Fruit fly (Drosophila melanogaster) whole organism, prepupa: ENCODE measurements around the gene CG9672.
A peak's percentile ranks its signal among the peaks of the same experiment; 100 is the strongest.

Experiments
- Blimp-1 ChIP-seq: fragments of 200-800 bp; sonication (Bioruptor generic); optimal IDR thresholded peaks from 3 replicates; lab custom pipeline; 2017; ENCODE audit warnings: missing biosample characterization, missing genetic modification characterization, mild to moderate bottlenecking, moderate library complexity, missing genetic modification reagents
- CG10631 ChIP-seq: fragments of 200-800 bp; sonication (Bioruptor generic); optimal IDR thresholded peaks from 2 replicates; lab custom pipeline; 2016; ENCODE audit warnings: missing biosample characterization, missing genetic modification characterization
- CG10669 ChIP-seq: fragments of 200-800 bp; sonication (Bioruptor generic); optimal IDR thresholded peaks from 3 replicates; lab custom pipeline; 2018; ENCODE audit warnings: missing biosample characterization, mild to moderate bottlenecking, missing genetic modification characterization, moderate library complexity
- CG11902 ChIP-seq: fragments of 200-800 bp; sonication (Bioruptor generic); optimal IDR thresholded peaks from 3 replicates; lab custom pipeline; 2016; ENCODE audit warnings: missing biosample characterization, missing genetic modification characterization
- CG15336 ChIP-seq: fragments of 200-800 bp; sonication (Bioruptor generic); IDR thresholded peaks from 2 replicates; pipeline ENCODE4 v1.3.6; 2022; ENCODE audit warnings: missing biosample characterization, missing genetic modification characterization
- CG3032 ChIP-seq: fragments of 200-800 bp; optimal IDR thresholded peaks from 2 replicates; lab custom pipeline; 2019; ENCODE audit warnings: missing biosample characterization, mild to moderate bottlenecking, missing genetic modification characterization, moderate library complexity
- CG31627 ChIP-seq: fragments of 200-800 bp; sonication (Bioruptor generic); optimal IDR thresholded peaks from 3 replicates; lab custom pipeline; 2016; ENCODE audit warnings: missing biosample characterization, missing genetic modification characterization
- CG32006 ChIP-seq: fragments of 200-800 bp; sonication (Bioruptor generic); optimal IDR thresholded peaks from 3 replicates; lab custom pipeline; 2017; ENCODE audit warnings: missing biosample characterization, mild to moderate bottlenecking, missing genetic modification characterization
- CG34406 ChIP-seq: fragments of 200-800 bp; sonication (Bioruptor generic); optimal IDR thresholded peaks from 3 replicates; lab custom pipeline; 2016; ENCODE audit warnings: missing biosample characterization, missing genetic modification characterization
- CG4318 ChIP-seq: fragments of 200-800 bp; sonication (Bioruptor generic); optimal IDR thresholded peaks from 3 replicates; lab custom pipeline; 2017; ENCODE audit warnings: missing biosample characterization, mild to moderate bottlenecking, missing genetic modification characterization
- CG6808 ChIP-seq: fragments of 200-800 bp; sonication (Bioruptor generic); optimal IDR thresholded peaks from 3 replicates; lab custom pipeline; 2017; ENCODE audit warnings: missing biosample characterization, missing genetic modification characterization, mild to moderate bottlenecking, moderate library complexity, missing genetic modification reagents
- CG7368 ChIP-seq: fragments of 200-800 bp; sonication (Bioruptor generic); optimal IDR thresholded peaks from 3 replicates; lab custom pipeline; 2016; ENCODE audit warnings: missing biosample characterization, missing genetic modification characterization
- CG8319 ChIP-seq: fragments of 200-800 bp; sonication (Bioruptor generic); optimal IDR thresholded peaks from 3 replicates; lab custom pipeline; 2016; ENCODE audit warnings: missing biosample characterization, missing genetic modification characterization
- CG8632 ChIP-seq: fragments of 200-800 bp; sonication (Bioruptor generic); optimal IDR thresholded peaks from 3 replicates; lab custom pipeline; 2016; ENCODE audit warnings: missing biosample characterization, missing genetic modification characterization
- CG9139 ChIP-seq: fragments of 200-800 bp; sonication (Bioruptor generic); optimal IDR thresholded peaks from 3 replicates; lab custom pipeline; 2017; ENCODE audit warnings: missing biosample characterization, mild to moderate bottlenecking, missing genetic modification characterization
- Eip75B ChIP-seq: fragments of 200-800 bp; sonication (Bioruptor generic); optimal IDR thresholded peaks from 3 replicates; lab custom pipeline; 2016; ENCODE audit warnings: missing biosample characterization, missing genetic modification characterization
- Eip78C ChIP-seq: fragments of 200-800 bp; sonication (Bioruptor generic); peaks from one replicate; lab custom pipeline; 2016; ENCODE audit warnings: missing biosample characterization, missing genetic modification characterization
- Ets21C ChIP-seq: fragments of 200-800 bp; sonication (Bioruptor generic); optimal IDR thresholded peaks from 3 replicates; lab custom pipeline; 2016; ENCODE audit warnings: missing biosample characterization, missing genetic modification characterization
- Gug ChIP-seq: fragments of 200-800 bp; sonication (Bioruptor generic); IDR thresholded peaks from 2 replicates; pipeline ENCODE4 v1.3.6; 2022; ENCODE audit warnings: missing biosample characterization, missing genetic modification characterization
- Hr39 ChIP-seq: fragments of 200-800 bp; sonication (Bioruptor generic); optimal IDR thresholded peaks from 2 replicates; lab custom pipeline; 2016; ENCODE audit warnings: missing biosample characterization, missing genetic modification characterization
- Hr4 ChIP-seq: fragments of 200-800 bp; sonication (Bioruptor generic); optimal IDR thresholded peaks from 3 replicates; lab custom pipeline; 2016; ENCODE audit warnings: missing biosample characterization, missing genetic modification characterization
- OdsH ChIP-seq: fragments of 200-800 bp; sonication (Bioruptor generic); optimal IDR thresholded peaks from 3 replicates; lab custom pipeline; 2016; ENCODE audit warnings: missing biosample characterization, missing genetic modification characterization
- Sox102F ChIP-seq: fragments of 200-800 bp; sonication (Bioruptor generic); optimal IDR thresholded peaks from 2 replicates; lab custom pipeline; 2016; ENCODE audit warnings: missing biosample characterization, mild to moderate bottlenecking, missing genetic modification characterization
- Sox14 ChIP-seq: fragments of 200-800 bp; sonication (Bioruptor generic); optimal IDR thresholded peaks from 3 replicates; lab custom pipeline; 2016; ENCODE audit warnings: missing biosample characterization, missing genetic modification characterization
- achi ChIP-seq: fragments of 200-800 bp; sonication (Bioruptor generic); optimal IDR thresholded peaks from 3 replicates; lab custom pipeline; 2016; ENCODE audit warnings: missing biosample characterization, missing genetic modification characterization
- acj6 ChIP-seq: fragments of 200-800 bp; sonication (Bioruptor generic); optimal IDR thresholded peaks from 3 replicates; lab custom pipeline; 2016; ENCODE audit warnings: missing biosample characterization, missing genetic modification characterization
- dac ChIP-seq: fragments of 200-800 bp; sonication (Bioruptor generic); optimal IDR thresholded peaks from 2 replicates; lab custom pipeline; 2017; ENCODE audit warnings: missing biosample characterization, mild to moderate bottlenecking, missing genetic modification characterization
- eg ChIP-seq: fragments of 200-800 bp; sonication (Bioruptor generic); IDR thresholded peaks from 3 replicates; pipeline ENCODE4 v1.3.6; 2022; ENCODE audit warnings: missing biosample characterization, missing genetic modification characterization
- esn ChIP-seq: fragments of 200-800 bp; sonication (Bioruptor generic); optimal IDR thresholded peaks from 2 replicates; lab custom pipeline; 2016; ENCODE audit warnings: missing biosample characterization, mild to moderate bottlenecking, missing genetic modification characterization, moderate library complexity
- fd85E ChIP-seq: fragments of 200-800 bp; sonication (Bioruptor generic); optimal IDR thresholded peaks from 3 replicates; lab custom pipeline; 2016; ENCODE audit warnings: missing biosample characterization, missing genetic modification characterization
- fkh ChIP-seq: fragments of 200-800 bp; sonication (Bioruptor generic); optimal IDR thresholded peaks from 3 replicates; lab custom pipeline; 2017; ENCODE audit warnings: missing biosample characterization, mild to moderate bottlenecking, missing genetic modification characterization, moderate library complexity
- lz ChIP-seq: fragments of 200-800 bp; sonication (Bioruptor generic); optimal IDR thresholded peaks from 3 replicates; lab custom pipeline; 2016; ENCODE audit warnings: missing biosample characterization, missing genetic modification characterization
- pdm3 ChIP-seq: fragments of 200-800 bp; sonication (Bioruptor generic); optimal IDR thresholded peaks from 3 replicates; lab custom pipeline; 2016; ENCODE audit warnings: missing biosample characterization, missing genetic modification characterization
- svp ChIP-seq: fragments of 200-800 bp; sonication (Bioruptor generic); peaks from one replicate; lab custom pipeline; 2016; ENCODE audit warnings: missing biosample characterization, missing genetic modification characterization
- topi ChIP-seq: fragments of 200-800 bp; sonication (Bioruptor generic); optimal IDR thresholded peaks from 3 replicates; lab custom pipeline; 2016; ENCODE audit warnings: missing biosample characterization, missing genetic modification characterization
- vri ChIP-seq: fragments of 200-800 bp; sonication (Bioruptor generic); optimal IDR thresholded peaks from 3 replicates; lab custom pipeline; 2016; ENCODE audit warnings: missing biosample characterization, mild to moderate bottlenecking, missing genetic modification characterization

CG9672 gene

DNA sequence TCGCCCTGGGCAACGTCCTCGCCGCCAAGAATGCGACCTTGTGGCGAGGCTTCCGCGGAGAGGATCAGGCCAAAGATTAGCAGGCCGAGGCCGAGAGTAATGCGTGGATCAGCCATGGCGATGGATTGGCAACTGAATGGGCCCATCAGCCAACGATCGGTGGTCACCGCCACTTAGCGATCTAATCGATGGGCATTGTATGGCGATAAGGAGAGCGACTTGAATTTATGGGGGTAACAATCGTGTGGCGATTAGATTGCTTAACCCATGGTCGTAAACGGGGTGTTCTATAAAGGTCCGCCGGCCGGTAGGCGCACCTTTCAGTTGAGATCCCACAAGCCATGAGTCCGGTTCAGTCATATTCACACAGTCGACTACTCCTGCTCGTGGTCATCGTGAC, 2.9 kb downstream of the CG9672 start, which contains the start of the genes CG9673 and CG4653:
CG9673 (minus strand) TSS at position 138 of the 400 bp plus-strand sequence.
CG4653 (plus strand) TSS at position 335 of the 400 bp plus-strand sequence.
- TF ChIP-seq vri (GFP tag; lab: Kevin White, UChicago) (peak; percentile 38), CG6808 (GFP tag; lab: Kevin White, UChicago) (no peak)

DNA sequence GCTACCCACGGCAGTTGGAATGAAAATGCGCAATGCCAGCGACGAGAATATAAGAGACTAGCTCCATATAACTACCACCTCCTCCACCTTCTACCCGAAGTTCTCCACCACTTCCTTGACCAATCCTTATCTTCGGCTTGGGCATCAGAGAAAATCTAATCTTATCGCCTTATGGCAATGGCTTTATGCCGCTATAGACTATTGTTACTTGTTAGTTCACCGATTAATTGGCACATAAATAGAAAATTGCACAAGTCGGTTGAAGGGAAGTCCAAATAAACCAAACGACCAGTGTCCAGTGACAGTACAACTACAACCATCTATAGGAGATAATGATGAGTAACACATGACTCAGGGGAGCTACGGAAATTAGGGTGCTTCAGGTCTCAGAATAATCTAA, 4.7 kb downstream of the CG9672 start, which contains the start of gene sphe:
sphe (minus strand) TSS at position 32 of the 400 bp plus-strand sequence.
- TF ChIP-seq Sox102F (no peak), vri (GFP tag; lab: Kevin White, UChicago) (peak; percentile 84)

DNA sequence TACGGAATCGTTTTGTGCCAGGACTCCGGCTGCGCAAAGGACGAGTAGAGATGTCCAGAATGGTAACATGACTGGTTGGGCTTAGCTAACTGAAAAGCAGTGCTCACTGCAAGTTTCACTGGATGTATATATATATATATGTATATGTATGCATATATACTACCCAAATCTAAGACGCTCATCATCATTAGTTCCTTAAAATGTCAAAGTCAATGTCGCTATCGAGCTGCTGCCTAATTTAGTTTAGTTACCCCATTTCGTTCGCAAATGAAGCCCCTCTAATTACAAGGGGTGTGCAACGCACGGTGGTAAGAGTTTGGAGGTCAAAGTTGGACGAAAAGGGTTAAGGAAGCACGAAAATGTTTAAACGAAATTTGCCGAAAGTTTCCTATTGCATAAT, 6.6 kb downstream of the CG9672 start, which contains the start of gene CG9676:
CG9676 (minus strand) TSS at position 101 of the 400 bp plus-strand sequence.
- TF ChIP-seq Eip75B (GFP tag; lab: Kevin White, UChicago), result no peak
- no peak for TF ChIP-seq CG9139 (GFP tag; lab: Kevin White, UChicago)
- TF ChIP-seq CG31627, result no peak
- no peak for TF ChIP-seq CG8632 (GFP tag; lab: Kevin White, UChicago)
- TF ChIP-seq CG3032 (tag; lab: Kevin White, UChicago), result no peak
- TF ChIP-seq Hr39 (GFP tag; lab: Kevin White, UChicago), result no peak
- no peak for TF ChIP-seq Gug
- TF ChIP-seq, all 60 proteins: peak for 0

dm6 chrX:16697882-16698571, 8.6 kb downstream of the CG9672 start:
- TF ChIP-seq CG4318 (GFP tag; lab: Kevin White, UChicago), result peak; percentile 11
- no peak for TF ChIP-seq CG8319 (GFP tag; lab: Kevin White, UChicago)
- TF ChIP-seq CG15336 (GFP tag; lab: Robert Waterston, UW), result 0 out of 2 replicates have a peak, but pooled peaks have one; percentile 19
- no peak for TF ChIP-seq CG34406 (GFP tag; lab: Kevin White, UChicago)
- TF ChIP-seq lz, result no peak
- TF ChIP-seq Blimp-1, result no peak
- TF ChIP-seq CG7368 (GFP tag; lab: Kevin White, UChicago), result no peak
- TF ChIP-seq achi, result no peak
- TF ChIP-seq CG32006 (GFP tag; lab: Kevin White, UChicago), result peak; percentile 50
- TF ChIP-seq CG10669 (GFP tag; lab: Kevin White, UChicago), result no peak
- TF ChIP-seq acj6, result no peak
- TF ChIP-seq svp (GFP tag; lab: Kevin White, UChicago), result peak; percentile 46
- TF ChIP-seq Hr4, result peak; percentile 36
- TF ChIP-seq CG10631 (GFP tag; lab: Kevin White, UChicago), result no peak
- peak; percentile 52 for TF ChIP-seq Eip78C (GFP tag; lab: Kevin White, UChicago)

- TF ChIP-seq esn (GFP tag; lab: Kevin White, UChicago), result no peak
- no peak for TF ChIP-seq CG31627
- peak; percentile 18; the same call in 1 of the 2 replicates for TF ChIP-seq CG15336 (GFP tag; lab: Robert Waterston, UW)
- peak; percentile 13 for TF ChIP-seq Hr4
- no peak for TF ChIP-seq CG11902 (GFP tag; lab: Kevin White, UChicago)
- no peak for TF ChIP-seq achi
- no peak for TF ChIP-seq CG10669 (GFP tag; lab: Kevin White, UChicago)
- TF ChIP-seq vri (GFP tag; lab: Kevin White, UChicago), result no peak
- TF ChIP-seq Sox14 (GFP tag; lab: Kevin White, UChicago), result no peak
- TF ChIP-seq dac (GFP tag; lab: Kevin White, UChicago), result no peak
- peak; percentile 66 for TF ChIP-seq Eip78C (GFP tag; lab: Kevin White, UChicago)
- no peak for TF ChIP-seq acj6
- peak; percentile 5 for TF ChIP-seq Eip75B (GFP tag; lab: Kevin White, UChicago)
- no peak for TF ChIP-seq eg (GFP tag; lab: Robert Waterston, UW)
- TF ChIP-seq fd85E (GFP tag; lab: Kevin White, UChicago), result no peak
- peak; percentile 4 for TF ChIP-seq OdsH (GFP tag; lab: Kevin White, UChicago)
- peak; percentile 8 for TF ChIP-seq CG4318 (GFP tag; lab: Kevin White, UChicago)
- no peak for TF ChIP-seq fkh (GFP tag; lab: Kevin White, UChicago)
- no peak for TF ChIP-seq Sox102F
- TF ChIP-seq CG32006 (GFP tag; lab: Kevin White, UChicago), result peak; percentile 69
- no peak for TF ChIP-seq topi (GFP tag; lab: Kevin White, UChicago)
- no peak for TF ChIP-seq pdm3 (GFP tag; lab: Kevin White, UChicago)
- TF ChIP-seq svp (GFP tag; lab: Kevin White, UChicago), result peak; percentile 33
- no peak for TF ChIP-seq Ets21C (GFP tag; lab: Kevin White, UChicago)
These were observed 9.8 kb downstream of the CG9672 start for dm6 chrX:16696614-16697519.
